Worm (Caenorhabditis elegans) whole organism, young adult: ENCODE results near the gene C30B5.2.

Source experiments
- C17E4.6 ChIP-seq: fragments of 200-800 bp; sonication (Bioruptor generic); IDR thresholded peaks from 2 replicates; pipeline ENCODE4 v1.3.6; 2022; ENCODE audit warnings: missing genetic modification reagents, missing genetic modification characterization, missing compliant biosample characterization
- ceh-27 ChIP-seq: fragments of 200-800 bp; sonication (Bioruptor generic); optimal IDR thresholded peaks from 2 replicates; lab custom pipeline; 2018; ENCODE audit warnings: mild to moderate bottlenecking, missing genetic modification characterization, moderate library complexity, missing compliant biosample characterization
- egrh-3 ChIP-seq: fragments of 200-800 bp; sonication (Bioruptor generic); IDR thresholded peaks from 2 replicates; pipeline ENCODE4 v1.3.6; 2022; ENCODE audit warnings: missing genetic modification reagents, missing genetic modification characterization, missing compliant biosample characterization
- ets-4 ChIP-seq: fragments of 200-800 bp; sonication (Bioruptor generic); optimal IDR thresholded peaks from 2 replicates; lab custom pipeline; 2018; ENCODE audit warnings: mild to moderate bottlenecking, missing genetic modification characterization, missing compliant biosample characterization
- hlh-12 ChIP-seq: sonication (generic microtip); optimal IDR thresholded peaks from 2 replicates; lab custom pipeline; 2016; ENCODE audit warnings: missing genetic modification characterization, missing compliant biosample characterization
- nfya-2 ChIP-seq: fragments of 200-800 bp; sonication (Bioruptor generic); IDR thresholded peaks from 2 replicates; pipeline ENCODE4 v1.3.6; 2022; ENCODE audit warnings: missing genetic modification reagents, missing genetic modification characterization, missing compliant biosample characterization
- nhr-27 ChIP-seq: fragments of 200-800 bp; sonication (Bioruptor generic); optimal IDR thresholded peaks from 2 replicates; lab custom pipeline; 2018; ENCODE audit warnings: mild to moderate bottlenecking, missing genetic modification characterization, moderate library complexity, missing compliant biosample characterization
- snpc-3.4 ChIP-seq: sonication (generic microtip); optimal IDR thresholded peaks from 2 replicates; lab custom pipeline; 2017; ENCODE audit warnings: missing genetic modification characterization, mild to moderate bottlenecking, missing compliant biosample characterization, antibody characterized with exemption, moderate library complexity, missing genotype, missing genetic modification reagents

ce11 chrII:6221470-6221869, 24.5 kb downstream of the C30B5.2 start:
- TF ChIP-seq ceh-27 (no peak), nfya-2 (GFP tag; lab: Robert Waterston, UW) (no peak), nhr-27 (tag; lab: Kevin White, UChicago) (no peak), C17E4.6 (GFP tag; lab: Robert Waterston, UW) (no peak), ets-4 (GFP tag; lab: Kevin White, UChicago) (no peak), egrh-3 (no peak), snpc-3.4 (tag; lab: Kevin White, UChicago) (no peak), hlh-12 (tag; lab: Kevin White, UChicago) (no peak)
